Fruit fly (Drosophila melanogaster) whole organism, embryonic: Measurements from ENCODE around the gene tok.

Source experiments
- Ada2b ChIP-seq: fragments of 200-800 bp; sonication (Bioruptor generic); IDR thresholded peaks from 2 replicates; pipeline ENCODE4 v1.3.6; 2022; ENCODE audit warnings: missing biosample characterization, missing genetic modification characterization
- Bteb2 ChIP-seq: fragments of 200-800 bp; sonication (Bioruptor generic); optimal IDR thresholded peaks from 2 replicates; lab custom pipeline; 2016; ENCODE audit warnings: missing biosample characterization, missing genetic modification characterization
- CG11560 ChIP-seq: fragments of 200-800 bp; sonication (Bioruptor generic); IDR thresholded peaks from 3 replicates; pipeline ENCODE4 v1.3.6; 2022; ENCODE audit warnings: missing biosample characterization, missing genetic modification characterization
- CG12299 ChIP-seq: fragments of 200-800 bp; sonication (Bioruptor generic); optimal IDR thresholded peaks from 2 replicates; lab custom pipeline; 2018; ENCODE audit warnings: missing biosample characterization, mild to moderate bottlenecking, missing genetic modification characterization
- CG13894 ChIP-seq: fragments of 200-800 bp; sonication (Bioruptor generic); optimal IDR thresholded peaks from 3 replicates; lab custom pipeline; 2018; ENCODE audit warnings: missing biosample characterization, mild to moderate bottlenecking, missing genetic modification characterization, moderate library complexity
- CG1529 ChIP-seq: fragments of 200-800 bp; sonication (Bioruptor generic); optimal IDR thresholded peaks from 3 replicates; lab custom pipeline; 2018; ENCODE audit warnings: missing biosample characterization, missing genetic modification characterization
- CG15479 ChIP-seq: fragments of 200-800 bp; sonication (Bioruptor generic); optimal IDR thresholded peaks from 3 replicates; lab custom pipeline; 2019; ENCODE audit warnings: missing biosample characterization, mild to moderate bottlenecking, missing genetic modification characterization, moderate library complexity
- CG16863 ChIP-seq: fragments of 200-800 bp; sonication (Bioruptor generic); optimal IDR thresholded peaks from 3 replicates; lab custom pipeline; 2016; ENCODE audit warnings: missing biosample characterization, missing genetic modification characterization
- CG17912 ChIP-seq: fragments of 200-800 bp; sonication (Bioruptor generic); optimal IDR thresholded peaks from 2 replicates; lab custom pipeline; 2018; ENCODE audit warnings: missing biosample characterization, mild to moderate bottlenecking, missing genetic modification characterization
- CG2712 ChIP-seq: fragments of 200-800 bp; optimal IDR thresholded peaks from 3 replicates; lab custom pipeline; 2019; ENCODE audit warnings: missing biosample characterization, mild to moderate bottlenecking, missing genetic modification characterization, moderate library complexity
- CG3065 ChIP-seq: fragments of 200-800 bp; sonication (Bioruptor generic); optimal IDR thresholded peaks from 2 replicates; lab custom pipeline; 2016; ENCODE audit warnings: missing biosample characterization, missing genetic modification characterization
- CG3847 ChIP-seq: fragments of 200-800 bp; sonication (Bioruptor generic); IDR thresholded peaks from 2 replicates; pipeline ENCODE4 v1.3.6; 2022; ENCODE audit warnings: missing biosample characterization, missing genetic modification characterization
- CG4328 ChIP-seq: fragments of 200-800 bp; sonication (Bioruptor generic); optimal IDR thresholded peaks from 3 replicates; lab custom pipeline; 2017; ENCODE audit warnings: missing biosample characterization, missing genetic modification reagents, missing genetic modification characterization
- CG4820 ChIP-seq: fragments of 200-800 bp; sonication (Bioruptor generic); optimal IDR thresholded peaks from 3 replicates; lab custom pipeline; 2016; ENCODE audit warnings: missing biosample characterization, missing genetic modification characterization
- CG7357 ChIP-seq: fragments of 200-800 bp; sonication (Bioruptor generic); IDR thresholded peaks from 3 replicates; pipeline ENCODE4 v1.3.6; 2022; ENCODE audit warnings: missing biosample characterization, missing genetic modification characterization
- CG7786 ChIP-seq: fragments of 200-800 bp; sonication (Bioruptor generic); optimal IDR thresholded peaks from 2 replicates; lab custom pipeline; 2016; ENCODE audit warnings: missing biosample characterization, missing genetic modification characterization
- CG8089 ChIP-seq: fragments of 200-800 bp; sonication (Bioruptor generic); optimal IDR thresholded peaks from 3 replicates; lab custom pipeline; 2016; ENCODE audit warnings: missing biosample characterization, missing genetic modification characterization
- CkIIα-i1 ChIP-seq: fragments of 200-800 bp; sonication (Bioruptor generic); IDR thresholded peaks from 2 replicates; pipeline ENCODE4 v1.3.6; 2022; ENCODE audit warnings: missing biosample characterization, missing genetic modification characterization
- Dip2 ChIP-seq: fragments of 200-800 bp; sonication (Bioruptor generic); IDR thresholded peaks from 2 replicates; pipeline ENCODE4 v1.3.6; 2022; ENCODE audit warnings: missing biosample characterization, missing genetic modification characterization
- Dip3 ChIP-seq: fragments of 200-800 bp; sonication (Bioruptor generic); optimal IDR thresholded peaks from 3 replicates; lab custom pipeline; 2016; ENCODE audit warnings: missing biosample characterization, missing genetic modification characterization
- Ets65A ChIP-seq: fragments of 200-800 bp; sonication (Bioruptor generic); peaks from one replicate; lab custom pipeline; 2016; ENCODE audit warnings: missing biosample characterization, missing genetic modification characterization
- Fer1 ChIP-seq: fragments of 200-800 bp; sonication (Bioruptor generic); optimal IDR thresholded peaks from 2 replicates; lab custom pipeline; 2017; ENCODE audit warnings: missing biosample characterization, mild to moderate bottlenecking, missing genetic modification characterization
- Fer3 ChIP-seq: fragments of 200-800 bp; sonication (Bioruptor generic); optimal IDR thresholded peaks from 2 replicates; lab custom pipeline; 2018; ENCODE audit warnings: missing biosample characterization, mild to moderate bottlenecking, missing genetic modification characterization, moderate library complexity
- Hmx ChIP-seq: fragments of 200-800 bp; sonication (Bioruptor generic); optimal IDR thresholded peaks from 2 replicates; lab custom pipeline; 2016; ENCODE audit warnings: missing biosample characterization, missing genetic modification characterization
- Hsf ChIP-seq: fragments of 200-800 bp; sonication (Bioruptor generic); optimal IDR thresholded peaks from 3 replicates; lab custom pipeline; 2016; ENCODE audit warnings: missing biosample characterization, missing genetic modification characterization
- Kr ChIP-seq: fragments of 200-800 bp; sonication (Bioruptor generic); optimal IDR thresholded peaks from 2 replicates; lab custom pipeline; 2017; ENCODE audit warnings: missing biosample characterization, mild to moderate bottlenecking, missing genetic modification characterization
- MTF-1 ChIP-seq: fragments of 200-800 bp; sonication (Bioruptor generic); optimal IDR thresholded peaks from 2 replicates; lab custom pipeline; 2018; ENCODE audit warnings: missing biosample characterization, mild to moderate bottlenecking, missing genetic modification characterization, borderline replicate concordance
- Nf-YB ChIP-seq: fragments of 200-800 bp; sonication (Bioruptor generic); optimal IDR thresholded peaks from 3 replicates; lab custom pipeline; 2019; ENCODE audit warnings: missing biosample characterization, mild to moderate bottlenecking, missing genetic modification characterization, moderate library complexity
- Sry-δ ChIP-seq: fragments of 200-800 bp; sonication (Bioruptor generic); optimal IDR thresholded peaks from 2 replicates; lab custom pipeline; 2016; ENCODE audit warnings: missing biosample characterization, missing genetic modification characterization
- Tbp ChIP-seq: fragments of >200 bp; optimal IDR thresholded peaks from 2 replicates; lab custom pipeline; 2018; ENCODE audit warnings: missing biosample characterization, missing genetic modification characterization
- bbx ChIP-seq: fragments of 200-800 bp; sonication (Bioruptor generic); IDR thresholded peaks from 2 replicates; pipeline ENCODE4 v1.3.6; 2022; ENCODE audit warnings: missing biosample characterization, missing genetic modification characterization; ENCODE audit not compliant: partially characterized antibody
- caup ChIP-seq: fragments of 200-800 bp; sonication (Bioruptor generic); optimal IDR thresholded peaks from 3 replicates; lab custom pipeline; 2017; ENCODE audit warnings: missing biosample characterization, mild to moderate bottlenecking, missing genetic modification characterization, moderate library complexity; ENCODE audit not compliant: severe bottlenecking
- hth ChIP-seq: fragments of >200 bp; optimal IDR thresholded peaks from 2 replicates; lab custom pipeline; 2017; ENCODE audit warnings: inconsistent platforms
- inv ChIP-seq: fragments of 200-800 bp; sonication (Bioruptor generic); IDR thresholded peaks from 2 replicates; pipeline ENCODE4 v1.3.6; 2022; ENCODE audit warnings: missing biosample characterization, missing genetic modification characterization; ENCODE audit not compliant: partially characterized antibody
- jumu ChIP-seq: fragments of 200-800 bp; sonication (Bioruptor generic); optimal IDR thresholded peaks from 3 replicates; lab custom pipeline; 2016; ENCODE audit warnings: missing biosample characterization, missing genetic modification characterization
- lbe ChIP-seq: fragments of 200-800 bp; sonication (Bioruptor generic); optimal IDR thresholded peaks from 2 replicates; lab custom pipeline; 2016; ENCODE audit warnings: missing biosample characterization, mild to moderate bottlenecking, missing genetic modification characterization
- maf-S ChIP-seq: fragments of 200-800 bp; sonication (Bioruptor generic); optimal IDR thresholded peaks from 2 replicates; lab custom pipeline; 2016; ENCODE audit warnings: missing biosample characterization, missing genetic modification characterization
- mld ChIP-seq: fragments of 200-800 bp; sonication (Bioruptor generic); IDR thresholded peaks from 3 replicates; pipeline ENCODE4 v1.3.6; 2022; ENCODE audit warnings: missing biosample characterization, missing genetic modification characterization; ENCODE audit not compliant: partially characterized antibody
- nerfin-2 ChIP-seq: fragments of 200-800 bp; sonication (Bioruptor generic); IDR thresholded peaks from 2 replicates; pipeline ENCODE4 v1.3.6; 2022; ENCODE audit warnings: missing biosample characterization, missing genetic modification characterization; ENCODE audit not compliant: partially characterized antibody
- onecut ChIP-seq: fragments of 200-800 bp; sonication (Bioruptor generic); IDR thresholded peaks from 2 replicates; pipeline ENCODE4 v1.3.6; 2022; ENCODE audit warnings: missing biosample characterization, missing genetic modification characterization
- pb ChIP-seq: fragments of 200-800 bp; sonication (Bioruptor generic); optimal IDR thresholded peaks from 3 replicates; lab custom pipeline; 2016; ENCODE audit warnings: missing biosample characterization, missing genetic modification characterization
- psq ChIP-seq: fragments of 200-800 bp; sonication (Bioruptor generic); optimal IDR thresholded peaks from 2 replicates; lab custom pipeline; 2017; ENCODE audit warnings: missing biosample characterization, missing genetic modification characterization
- ro ChIP-seq: fragments of 200-800 bp; sonication (Bioruptor generic); IDR thresholded peaks from 2 replicates; pipeline ENCODE4 v1.3.6; 2022; ENCODE audit warnings: missing biosample characterization, missing genetic modification characterization
- sc ChIP-seq, 3 experiments: fragments of >200 bp in 2 of 3; fragments of 200-800 bp in 1 of 3; sonication (Bioruptor generic) in 1 of 3; optimal IDR thresholded peaks; 2 replicates in 2 of 3; 3 replicates in 1 of 3; lab custom pipeline; 2017; ENCODE audit warnings: mild to moderate bottlenecking in 1 of 3, missing biosample characterization in 1 of 3, missing genetic modification characterization in 1 of 3, missing genetic modification reagents in 1 of 3
- seq ChIP-seq: fragments of 200-800 bp; sonication (Bioruptor generic); IDR thresholded peaks from 2 replicates; pipeline ENCODE4 v1.3.6; 2022; ENCODE audit warnings: missing biosample characterization, missing genetic modification characterization
- sim ChIP-seq: fragments of 200-800 bp; sonication (Bioruptor generic); IDR thresholded peaks from 2 replicates; pipeline ENCODE4 v1.3.6; 2022; ENCODE audit warnings: missing biosample characterization, missing genetic modification characterization
- tgo ChIP-seq: fragments of 200-800 bp; sonication (Bioruptor generic); IDR thresholded peaks from 3 replicates; pipeline ENCODE4 v1.3.6; 2022; ENCODE audit warnings: missing biosample characterization, missing genetic modification characterization
- tin ChIP-seq: fragments of 200-800 bp; sonication (Bioruptor generic); optimal IDR thresholded peaks from 3 replicates; lab custom pipeline; 2016; ENCODE audit warnings: missing biosample characterization, missing genetic modification characterization
- vnd ChIP-seq: fragments of 200-800 bp; sonication (Bioruptor generic); IDR thresholded peaks from 3 replicates; pipeline ENCODE4 v1.3.6; 2022; ENCODE audit warnings: missing biosample characterization, missing genetic modification characterization; ENCODE audit not compliant: partially characterized antibody
- wek ChIP-seq: fragments of 200-800 bp; sonication (Bioruptor generic); optimal IDR thresholded peaks from 3 replicates; lab custom pipeline; 2018; ENCODE audit warnings: missing biosample characterization, mild to moderate bottlenecking, missing genetic modification characterization, moderate library complexity

Gene tok

dm6 chr3R:24787042-24787565, 67.6 kb downstream of the tok start, which contains the start of gene CG5805 (continued):
- TF ChIP-seq onecut (GFP tag; lab: Robert Waterston, UW) = peak; percentile 82
- peak; percentile 80 for TF ChIP-seq pb (GFP tag; lab: Kevin White, UChicago)
- peak; percentile 83 for TF ChIP-seq CG4328 (GFP tag; lab: Kevin White, UChicago)
- TF ChIP-seq Ets65A = peak; percentile 99
- TF ChIP-seq CG16863 (GFP tag; lab: Kevin White, UChicago) = peak; percentile 58
- peak; percentile 17 for TF ChIP-seq jumu
- TF ChIP-seq psq = peak; percentile 68
- TF ChIP-seq Dip2 (GFP tag; lab: Robert Waterston, UW) = no peak
- peak; percentile 45 for TF ChIP-seq CG3065
- TF ChIP-seq Tbp = no peak
- no peak for TF ChIP-seq lbe (GFP tag; lab: Kevin White, UChicago)
- TF ChIP-seq Bteb2 = peak; percentile 82
- peak; percentile 95 for TF ChIP-seq caup (GFP tag; lab: Kevin White, UChicago)
- 0 out of 2 replicates have a peak, but pooled peaks have one; percentile 5 for TF ChIP-seq CkIIα-i1
- peak; percentile 58 for TF ChIP-seq wek (GFP tag; lab: Kevin White, UChicago)
- no peak for TF ChIP-seq Hmx (GFP tag; lab: Kevin White, UChicago)
- peak; percentile 66; the same call in 1 of the 2 replicates for TF ChIP-seq Ada2b
- peak; percentile 70 for TF ChIP-seq CG1529 (GFP tag; lab: Kevin White, UChicago)
- TF ChIP-seq Sry-δ (GFP tag; lab: Kevin White, UChicago) = peak; percentile 56
- no peak for TF ChIP-seq Nf-YB (GFP tag; lab: Kevin White, UChicago)
- no peak for TF ChIP-seq mld (GFP tag; lab: Robert Waterston, UW)
- TF ChIP-seq sim (GFP tag; lab: Robert Waterston, UW) = peak; percentile 48; the same call in 1 of the 2 replicates
- peak; percentile 18; the same call in 1 of the 2 replicates for TF ChIP-seq ro (GFP tag; lab: Robert Waterston, UW)
- TF ChIP-seq maf-S (GFP tag; lab: Kevin White, UChicago) = peak; percentile 65
- peak; percentile 91 for TF ChIP-seq Fer1 (GFP tag; lab: Kevin White, UChicago)
- TF ChIP-seq CG2712 (tag; lab: Kevin White, UChicago) = peak; percentile 70
- TF ChIP-seq CG12299 (tag; lab: Kevin White, UChicago) = peak; percentile 53
- TF ChIP-seq CG7786 (GFP tag; lab: Kevin White, UChicago) = peak; percentile 16
- no peak; the same call in 2 of the 3 replicates for TF ChIP-seq CG11560 (tag; lab: Robert Waterston, UW)
- peak; percentile 73 for TF ChIP-seq CG4820 (GFP tag; lab: Kevin White, UChicago)
- TF ChIP-seq CG17912 = peak; percentile 87
- no peak for TF ChIP-seq Kr (GFP tag; lab: Kevin White, UChicago)
- TF ChIP-seq seq (GFP tag; lab: Robert Waterston, UW) = peak; percentile 56; the same call in 1 of the 2 replicates
- TF ChIP-seq nerfin-2 (GFP tag; lab: Robert Waterston, UW) = no peak
- TF ChIP-seq MTF-1 (GFP tag; lab: Kevin White, UChicago) = peak; percentile 90
- peak; percentile 63; the same call in 2 of the 3 replicates for TF ChIP-seq CG7357 (GFP tag; lab: Robert Waterston, UW)
- TF ChIP-seq vnd = no peak
- peak; percentile 58 for TF ChIP-seq CG13894 (tag; lab: Kevin White, UChicago)
- no peak for TF ChIP-seq CG15479
- peak; percentile 65 for TF ChIP-seq CG8089 (GFP tag; lab: Kevin White, UChicago)
- no peak for TF ChIP-seq bbx (GFP tag; lab: Robert Waterston, UW)
- TF ChIP-seq Hsf (GFP tag; lab: Kevin White, UChicago) = peak; percentile 88
- TF ChIP-seq Dip3 (GFP tag; lab: Kevin White, UChicago) = peak; percentile 69
- TF ChIP-seq sc (optimal IDR thresholded peaks at IDR 0.05; lab: Kevin White, UChicago) = no peak
- peak; percentile 75 for TF ChIP-seq sc (GFP tag; optimal IDR thresholded peaks at IDR 0.05; lab: Kevin White, UChicago)
- TF ChIP-seq inv = 0 out of 2 replicates have a peak, but pooled peaks have one; percentile 21
- no peak for TF ChIP-seq hth (lab: Kevin White, UChicago)
- TF ChIP-seq tgo (GFP tag; lab: Robert Waterston, UW) = peak; percentile 85
- TF ChIP-seq Fer3 = peak; percentile 92
- TF ChIP-seq CG3847 (GFP tag; lab: Robert Waterston, UW) = peak; percentile 90
- peak; percentile 63 for TF ChIP-seq tin (GFP tag; lab: Kevin White, UChicago)
